Worm (Caenorhabditis elegans): ENCODE data around the gene C17G10.13.
"Not testable (repeated sequence)": the region's sequence is repeated elsewhere in the genome, so short reads cannot be mapped to it uniquely, and the experiment has no call there.

The C17G10.13 gene

ce11 chrII:5589690-5590089 is at the start of gene C17G10.13:
TSS of gene C17G10.13 (minus strand) at chrII:5589790.
- TF ChIP-seq elt-2 (tag; optimal IDR thresholded peaks at IDR 0.05) (peak; percentile 5), zag-1 (tag; optimal IDR thresholded peaks at IDR 0.05) (no peak)

ce11 chrII:5638059-5638458 is 48.5 kb upstream of the C17G10.13 start, which contains the start of gene F59E12.3:
TSS of gene F59E12.3 (plus strand) at chrII:5638359.
- TF ChIP-seq ceh-9 (tag; optimal IDR thresholded peaks at IDR 0.05) = no peak
- no peak for TF ChIP-seq lin-15B (tag; optimal IDR thresholded peaks at IDR 0.05)
- no peak for TF ChIP-seq eor-1 (tag; optimal IDR thresholded peaks at IDR 0.05)
- no peak for TF ChIP-seq egl-5 (tag; optimal IDR thresholded peaks at IDR 0.05)
- TF ChIP-seq ama-1 (optimal IDR thresholded peaks at IDR 0.05) = no peak
- no peak for TF ChIP-seq nhr-77 (tag; optimal IDR thresholded peaks at IDR 0.05)
- TF ChIP-seq sea-2 (GFP tag; optimal IDR thresholded peaks at IDR 0.05) = no peak
- TF ChIP-seq nfya-1 (tag; optimal IDR thresholded peaks at IDR 0.05; ENCODE audit: insufficient read depth) = no peak
- TF ChIP-seq ztf-11 (tag; optimal IDR thresholded peaks at IDR 0.05) = no peak
- TF ChIP-seq fos-1 (tag; optimal IDR thresholded peaks at IDR 0.05) = no peak
- TF ChIP-seq ZK546.5 (tag; optimal IDR thresholded peaks at IDR 0.05) = no peak
- TF ChIP-seq elt-2 (tag; optimal IDR thresholded peaks at IDR 0.05) = no peak
- no peak for TF ChIP-seq snpc-4 (tag; optimal IDR thresholded peaks at IDR 0.05)
- no peak for TF ChIP-seq mml-1 (tag; optimal IDR thresholded peaks at IDR 0.05)
- TF ChIP-seq pha-4 (tag; optimal IDR thresholded peaks at IDR 0.05) = no peak

ce11 chrII:5636826-5637225 is 47.2 kb upstream of the C17G10.13 start, which contains the start of gene F59E12.8:
TSS of gene F59E12.8 (minus strand) at chrII:5636926.
- no peak for TF ChIP-seq elt-1 (tag; optimal IDR thresholded peaks at IDR 0.05)
- TF ChIP-seq pha-4 (tag; optimal IDR thresholded peaks at IDR 0.05) = no peak
- TF ChIP-seq mml-1 (tag; optimal IDR thresholded peaks at IDR 0.05) = no peak
- no peak for TF ChIP-seq ceh-82 (tag; optimal IDR thresholded peaks at IDR 0.05)
- no peak for TF ChIP-seq jun-1 (tag; optimal IDR thresholded peaks at IDR 0.05)
- no peak for TF ChIP-seq elt-3 (tag; optimal IDR thresholded peaks at IDR 0.05)
- no peak for TF ChIP-seq R02D3.7 (tag; optimal IDR thresholded peaks at IDR 0.05)
- no peak for TF ChIP-seq egl-27 (tag; optimal IDR thresholded peaks at IDR 0.05)
- no peak for TF ChIP-seq nhr-237 (tag; optimal IDR thresholded peaks at IDR 0.05)
- no peak for TF ChIP-seq eor-1 (tag; optimal IDR thresholded peaks at IDR 0.05)
- TF ChIP-seq aly-2 (tag; optimal IDR thresholded peaks at IDR 0.05) = no peak
- TF ChIP-seq nfya-1 (tag; optimal IDR thresholded peaks at IDR 0.05; ENCODE audit: insufficient read depth) = no peak

ce11 chrII:5633453-5633852 is 43.9 kb upstream of the C17G10.13 start:
- TF ChIP-seq nfya-1 (tag; optimal IDR thresholded peaks at IDR 0.05; ENCODE audit: insufficient read depth) (peak; percentile 25), zag-1 (tag; optimal IDR thresholded peaks at IDR 0.05) (no peak)

ce11 chrII:5630851-5631401 is 41.3 kb upstream of the C17G10.13 start, which contains the start of the genes F59E12.6 and npl-4.1:
TSS of gene F59E12.6 (minus strand) at chrII:5630951.
TSS of gene npl-4.1 (plus strand) at chrII:5631351.
- TF ChIP-seq ama-1 (optimal IDR thresholded peaks at IDR 0.05); pha-4 (tag; optimal IDR thresholded peaks at IDR 0.05); nhr-12 (tag; optimal IDR thresholded peaks at IDR 0.05): not testable (repeated sequence)

- TF ChIP-seq nfya-1 (tag; optimal IDR thresholded peaks at IDR 0.05; ENCODE audit: insufficient read depth) = no peak
- no peak for TF ChIP-seq mml-1 (tag; optimal IDR thresholded peaks at IDR 0.05)
- TF ChIP-seq egl-5 (tag; optimal IDR thresholded peaks at IDR 0.05) = no peak
- TF ChIP-seq ZK546.5 (tag; optimal IDR thresholded peaks at IDR 0.05) = no peak
- TF ChIP-seq zag-1 (tag; optimal IDR thresholded peaks at IDR 0.05) = no peak
- no peak for TF ChIP-seq tbx-2 (tag; optimal IDR thresholded peaks at IDR 0.05)
- TF ChIP-seq ceh-16 (tag; optimal IDR thresholded peaks at IDR 0.05) = no peak
- no peak for TF ChIP-seq pqm-1 (tag; optimal IDR thresholded peaks at IDR 0.05)
- no peak for TF ChIP-seq sea-2 (GFP tag; optimal IDR thresholded peaks at IDR 0.05)
Measured at ce11 chrII:5628326-5628818, 38.8 kb upstream of the C17G10.13 start, which contains the start of gene F59E12.15. TSS of gene F59E12.15 (minus strand) at chrII:5628376.

ce11 chrII:5622383-5622939 is 32.9 kb upstream of the C17G10.13 start, which contains the start of the genes eif-3.L and npl-4.2:
TSS of gene eif-3.L (minus strand) at chrII:5622483.
TSS of gene npl-4.2 (plus strand) at chrII:5622889.
- not testable (repeated sequence) for TF ChIP-seq ceh-9, ceh-28, nhr-12 (tag; optimal IDR thresholded peaks at IDR 0.05)
